Fruit fly (Drosophila melanogaster) whole organism, embryonic: ENCODE measurements around the gene hyd.

Experiments
- ATbp ChIP-seq: fragments of 200-800 bp; sonication (Bioruptor generic); optimal IDR thresholded peaks from 2 replicates; lab custom pipeline; 2017; ENCODE audit warnings: missing biosample characterization, mild to moderate bottlenecking, missing genetic modification characterization, missing genetic modification reagents
- Awh ChIP-seq: fragments of 200-800 bp; sonication (Bioruptor generic); IDR thresholded peaks from 2 replicates; pipeline ENCODE4, ENCODE4 v1.3.6; 2022; ENCODE audit warnings: missing biosample characterization, missing genetic modification characterization
- BtbVII ChIP-seq: fragments of 200-800 bp; sonication (Bioruptor generic); optimal IDR thresholded peaks from 3 replicates; lab custom pipeline; 2017; ENCODE audit warnings: missing biosample characterization, mild to moderate bottlenecking, missing genetic modification characterization
- C15 ChIP-seq: fragments of 200-800 bp; sonication (Bioruptor generic); IDR thresholded peaks from 3 replicates; pipeline ENCODE4 v1.3.6; 2022; ENCODE audit warnings: missing biosample characterization, missing genetic modification characterization
- CG10321 ChIP-seq: fragments of 200-800 bp; sonication (Bioruptor generic); IDR thresholded peaks from 2 replicates; pipeline ENCODE4 v1.3.6; 2022; ENCODE audit warnings: missing biosample characterization, missing genetic modification characterization
- CG10979 ChIP-seq: fragments of 200-800 bp; sonication (Bioruptor generic); optimal IDR thresholded peaks from 2 replicates; lab custom pipeline; 2018; ENCODE audit warnings: missing biosample characterization, mild to moderate bottlenecking, missing genetic modification characterization, moderate library complexity
- CG11247 ChIP-seq: fragments of 200-800 bp; sonication (Bioruptor generic); IDR thresholded peaks from 2 replicates; pipeline ENCODE4 v1.3.6; 2022; ENCODE audit warnings: missing biosample characterization, missing genetic modification characterization
- CG11504 ChIP-seq: fragments of 200-800 bp; sonication (Bioruptor generic); optimal IDR thresholded peaks from 3 replicates; lab custom pipeline; 2019; ENCODE audit warnings: missing biosample characterization, mild to moderate bottlenecking, missing genetic modification characterization, moderate library complexity
- CG12071 ChIP-seq: fragments of 200-800 bp; sonication (Bioruptor generic); optimal IDR thresholded peaks from 3 replicates; lab custom pipeline; 2018; ENCODE audit warnings: missing biosample characterization, mild to moderate bottlenecking, missing genetic modification characterization
- CG12659 ChIP-seq: fragments of 200-800 bp; sonication (Bioruptor generic); optimal IDR thresholded peaks from 3 replicates; lab custom pipeline; 2017; ENCODE audit warnings: mild to moderate bottlenecking, missing biosample characterization, missing genetic modification reagents, missing genetic modification characterization
- CG13424 ChIP-seq: fragments of 200-800 bp; sonication (Bioruptor generic); optimal IDR thresholded peaks from 2 replicates; lab custom pipeline; 2019; ENCODE audit warnings: missing biosample characterization, mild to moderate bottlenecking, missing genetic modification characterization, moderate library complexity
- CG13624 ChIP-seq: fragments of 200-800 bp; sonication (Bioruptor generic); optimal IDR thresholded peaks from 2 replicates; lab custom pipeline; 2016; ENCODE audit warnings: missing biosample characterization, missing genetic modification characterization
- CG14050 ChIP-seq: fragments of 200-800 bp; sonication (Bioruptor generic); IDR thresholded peaks from 3 replicates; pipeline ENCODE4 v1.3.6; 2022; ENCODE audit warnings: missing biosample characterization, missing genetic modification characterization
- CG14965 ChIP-seq: fragments of 200-800 bp; sonication (Bioruptor generic); optimal IDR thresholded peaks from 2 replicates; lab custom pipeline; 2016; ENCODE audit warnings: missing biosample characterization, missing genetic modification characterization, borderline replicate concordance
- CG17328 ChIP-seq: fragments of 200-800 bp; sonication (Bioruptor generic); IDR thresholded peaks from 2 replicates; pipeline ENCODE4 v1.3.6; 2022; ENCODE audit warnings: missing biosample characterization, missing genetic modification characterization
- CG17359 ChIP-seq: fragments of 200-800 bp; sonication (Bioruptor generic); optimal IDR thresholded peaks from 3 replicates; lab custom pipeline; 2018; ENCODE audit warnings: missing biosample characterization, mild to moderate bottlenecking, missing genetic modification characterization, moderate library complexity
- CG17568 ChIP-seq: fragments of 200-800 bp; sonication (Bioruptor generic); optimal IDR thresholded peaks from 2 replicates; lab custom pipeline; 2018; ENCODE audit warnings: missing biosample characterization, mild to moderate bottlenecking, missing genetic modification characterization, moderate library complexity
- CG18599 ChIP-seq: fragments of 200-800 bp; sonication (Bioruptor generic); optimal IDR thresholded peaks from 3 replicates; lab custom pipeline; 2017; ENCODE audit warnings: missing biosample characterization, missing genetic modification characterization, mild to moderate bottlenecking, moderate library complexity, missing genetic modification reagents
- CG2120 ChIP-seq: fragments of 200-800 bp; sonication (Bioruptor generic); optimal IDR thresholded peaks from 3 replicates; lab custom pipeline; 2016; ENCODE audit warnings: missing biosample characterization, missing genetic modification characterization
- CG5245 ChIP-seq: fragments of 200-800 bp; sonication (Bioruptor generic); optimal IDR thresholded peaks from 3 replicates; lab custom pipeline; 2016; ENCODE audit warnings: missing biosample characterization, missing genetic modification characterization
- CG6654 ChIP-seq: fragments of 200-800 bp; sonication (Bioruptor generic); optimal IDR thresholded peaks from 2 replicates; lab custom pipeline; 2017; ENCODE audit warnings: missing biosample characterization, mild to moderate bottlenecking, missing genetic modification characterization
- CG8765 ChIP-seq: fragments of 200-800 bp; sonication (Bioruptor generic); IDR thresholded peaks from 2 replicates; pipeline ENCODE4 v1.3.6; 2022; ENCODE audit warnings: missing biosample characterization, missing genetic modification characterization
- Chrac-16 ChIP-seq: fragments of 200-800 bp; sonication (Bioruptor generic); optimal IDR thresholded peaks from 3 replicates; lab custom pipeline; 2016; ENCODE audit warnings: missing biosample characterization, missing genetic modification characterization
- CoRest ChIP-seq: fragments of 200-800 bp; sonication (Bioruptor generic); optimal IDR thresholded peaks from 3 replicates; lab custom pipeline; 2018; ENCODE audit warnings: missing biosample characterization, mild to moderate bottlenecking, missing genetic modification characterization, moderate library complexity
- CrebB ChIP-seq: fragments of 200-800 bp; sonication (Bioruptor generic); optimal IDR thresholded peaks from 3 replicates; lab custom pipeline; 2018; ENCODE audit warnings: missing biosample characterization, mild to moderate bottlenecking, missing genetic modification characterization
- Doc3 ChIP-seq: fragments of 200-800 bp; sonication (Bioruptor generic); IDR thresholded peaks from 3 replicates; pipeline ENCODE4 v1.3.6; 2022; ENCODE audit warnings: missing biosample characterization, missing genetic modification characterization; ENCODE audit not compliant: partially characterized antibody
- Gsc ChIP-seq: fragments of 200-800 bp; sonication (Bioruptor generic); IDR thresholded peaks from 2 replicates; pipeline ENCODE4 v1.3.6; 2022; ENCODE audit warnings: missing biosample characterization, missing genetic modification characterization
- Hey ChIP-seq: fragments of 200-800 bp; sonication (Bioruptor generic); optimal IDR thresholded peaks from 3 replicates; lab custom pipeline; 2018; ENCODE audit warnings: missing biosample characterization, mild to moderate bottlenecking, missing genetic modification characterization
- Mes4 ChIP-seq: fragments of 200-800 bp; sonication (Bioruptor generic); optimal IDR thresholded peaks from 2 replicates; lab custom pipeline; 2016; ENCODE audit warnings: missing biosample characterization, missing genetic modification characterization
- TFAM ChIP-seq: fragments of 200-800 bp; sonication (Bioruptor generic); optimal IDR thresholded peaks from 2 replicates; lab custom pipeline; 2017; ENCODE audit warnings: missing biosample characterization, missing genetic modification characterization, inconsistent platforms
- ash1 ChIP-seq: fragments of 200-800 bp; sonication (Bioruptor generic); optimal IDR thresholded peaks from 2 replicates; lab custom pipeline; 2018; ENCODE audit warnings: missing biosample characterization, mild to moderate bottlenecking, missing genetic modification characterization
- az2 ChIP-seq: fragments of 200-800 bp; sonication (Bioruptor generic); optimal IDR thresholded peaks from 3 replicates; lab custom pipeline; 2016; ENCODE audit warnings: missing biosample characterization, missing genetic modification characterization
- bigmax ChIP-seq: fragments of 200-800 bp; sonication (Bioruptor generic); optimal IDR thresholded peaks from 2 replicates; lab custom pipeline; 2018; ENCODE audit warnings: missing biosample characterization, mild to moderate bottlenecking, missing genetic modification characterization
- caup ChIP-seq: fragments of 200-800 bp; sonication (Bioruptor generic); optimal IDR thresholded peaks from 3 replicates; lab custom pipeline; 2017; ENCODE audit warnings: missing biosample characterization, mild to moderate bottlenecking, missing genetic modification characterization, moderate library complexity; ENCODE audit not compliant: severe bottlenecking
- chif ChIP-seq, 2 experiments: fragments of 200-800 bp; sonication (Bioruptor generic); optimal IDR thresholded peaks; 3 replicates each; lab custom pipeline; 2016; ENCODE audit warnings: missing biosample characterization in 2 of 2, missing genetic modification characterization in 2 of 2
- ci ChIP-seq: fragments of 200-800 bp; sonication (Bioruptor generic); IDR thresholded peaks from 3 replicates; pipeline ENCODE4 v1.3.6; 2022; ENCODE audit warnings: missing biosample characterization, missing genetic modification characterization
- corto ChIP-seq: fragments of 200-800 bp; sonication (Bioruptor generic); optimal IDR thresholded peaks from 2 replicates; lab custom pipeline; 2016; ENCODE audit warnings: missing biosample characterization, mild to moderate bottlenecking, missing genetic modification characterization, moderate library complexity
- cwo ChIP-seq: fragments of 200-800 bp; sonication (Bioruptor generic); optimal IDR thresholded peaks from 3 replicates; lab custom pipeline; 2017; ENCODE audit warnings: missing biosample characterization, missing genetic modification characterization, mild to moderate bottlenecking, moderate library complexity, missing genetic modification reagents
- dysf ChIP-seq: fragments of 200-800 bp; sonication (Bioruptor generic); IDR thresholded peaks from 3 replicates; pipeline ENCODE4 v1.3.6; 2022; ENCODE audit warnings: missing biosample characterization, missing genetic modification characterization
- en ChIP-seq: fragments of 200-800 bp; sonication (Bioruptor generic); optimal IDR thresholded peaks from 2 replicates; lab custom pipeline; 2016; ENCODE audit warnings: missing biosample characterization, missing genetic modification characterization
- fu2 ChIP-seq: fragments of 200-800 bp; sonication (Bioruptor generic); optimal IDR thresholded peaks from 2 replicates; lab custom pipeline; 2016; ENCODE audit warnings: missing biosample characterization, missing genetic modification characterization
- lov ChIP-seq, 2 experiments: fragments of 200-800 bp in 1 of 2; fragments of >200 bp in 1 of 2; sonication (Bioruptor generic) in 1 of 2; IDR thresholded peaks in 1 of 2; optimal IDR thresholded peaks in 1 of 2; 2 replicates in 1 of 2; 3 replicates in 1 of 2; pipeline versions ENCODE4 v1.3.6 to Lab custom; 2017 to 2022; ENCODE audit warnings: missing biosample characterization in 1 of 2, missing genetic modification characterization in 1 of 2
- nerfin-1 ChIP-seq: fragments of 200-800 bp; sonication (Bioruptor generic); optimal IDR thresholded peaks from 3 replicates; lab custom pipeline; 2019; ENCODE audit warnings: missing biosample characterization, mild to moderate bottlenecking, missing genetic modification characterization, moderate library complexity
- nmo ChIP-seq: fragments of 200-800 bp; sonication (Bioruptor generic); optimal IDR thresholded peaks from 2 replicates; lab custom pipeline; 2018; ENCODE audit warnings: missing biosample characterization, mild to moderate bottlenecking, missing genetic modification characterization, moderate library complexity
- pb ChIP-seq: fragments of 200-800 bp; sonication (Bioruptor generic); optimal IDR thresholded peaks from 3 replicates; lab custom pipeline; 2016; ENCODE audit warnings: missing biosample characterization, missing genetic modification characterization
- peb ChIP-seq: fragments of 200-800 bp; sonication (Bioruptor generic); IDR thresholded peaks from 2 replicates; pipeline ENCODE4 v1.3.6; 2022; ENCODE audit warnings: missing biosample characterization, missing genetic modification characterization
- ranshi ChIP-seq: fragments of 200-800 bp; sonication (Bioruptor generic); IDR thresholded peaks from 2 replicates; pipeline ENCODE4 v1.3.6; 2022; ENCODE audit warnings: missing biosample characterization, missing genetic modification characterization
- sens-2 ChIP-seq: fragments of 200-800 bp; sonication (Bioruptor generic); IDR thresholded peaks from 2 replicates; pipeline ENCODE4 v1.3.6; 2022; ENCODE audit warnings: missing biosample characterization, missing genetic modification characterization
- seq ChIP-seq: fragments of 200-800 bp; sonication (Bioruptor generic); IDR thresholded peaks from 2 replicates; pipeline ENCODE4 v1.3.6; 2022; ENCODE audit warnings: missing biosample characterization, missing genetic modification characterization
- sob ChIP-seq: fragments of 200-800 bp; sonication (Bioruptor generic); IDR thresholded peaks from 2 replicates; pipeline ENCODE4 v1.3.6; 2022; ENCODE audit warnings: missing biosample characterization, missing genetic modification characterization
- z ChIP-seq: fragments of 200-800 bp; sonication (Bioruptor generic); IDR thresholded peaks from 3 replicates; pipeline ENCODE4 v1.3.6; 2022; ENCODE audit warnings: missing biosample characterization, missing genetic modification characterization

hyd gene

dm6 chr3R:9702567-9702966 lies 22.8 kb downstream of the hyd start (continued):
- TF ChIP-seq CG5245 (peak; percentile 84), az2 (GFP tag; lab: Kevin White, UChicago) (peak; percentile 89), Mes4 (GFP tag; lab: Kevin White, UChicago) (peak; percentile 72), ranshi (GFP tag; lab: Robert Waterston, UW) (no peak), sens-2 (GFP tag; lab: Robert Waterston, UW) (no peak), bigmax (peak; percentile 57), cwo (GFP tag; lab: Kevin White, UChicago) (peak; percentile 81), sob (GFP tag; lab: Robert Waterston, UW) (no peak), CG11247 (GFP tag; lab: Robert Waterston, UW) (no peak), CG10979 (tag; lab: Kevin White, UChicago) (peak; percentile 84), ATbp (GFP tag; lab: Kevin White, UChicago) (peak; percentile 89), CG18599 (GFP tag; lab: Kevin White, UChicago) (peak; percentile 92), C15 (GFP tag; lab: Robert Waterston, UW) (no peak), CG8765 (GFP tag; lab: Robert Waterston, UW) (no peak), CG11504 (tag; lab: Kevin White, UChicago) (peak; percentile 93), CG10321 (GFP tag; lab: Robert Waterston, UW) (no peak), lov (optimal IDR thresholded peaks at IDR 0.05; lab: Kevin White, UChicago) (no peak), lov (GFP tag; IDR thresholded peaks at IDR 0.05; lab: Robert Waterston, UW) (no peak), peb (no peak), CG12071 (peak; percentile 93), Doc3 (GFP tag; lab: Robert Waterston, UW) (no peak), fu2 (peak; percentile 69), Awh (no peak), ash1 (peak; percentile 47), Gsc (no peak), CG14965 (GFP tag; lab: Kevin White, UChicago) (no peak), nmo (GFP tag; lab: Kevin White, UChicago) (peak; percentile 90), BtbVII (GFP tag; lab: Kevin White, UChicago) (peak; percentile 92), CG17568 (GFP tag; lab: Kevin White, UChicago) (peak; percentile 93), dysf (GFP tag; lab: Robert Waterston, UW) (no peak), TFAM (GFP tag; lab: Kevin White, UChicago) (peak; percentile 37), en (peak; percentile 70), z (GFP tag; lab: Robert Waterston, UW) (no peak), CG6654 (GFP tag; lab: Kevin White, UChicago) (peak; percentile 82), Hey (tag; lab: Kevin White, UChicago) (peak; percentile 34), CoRest (tag; lab: Kevin White, UChicago) (peak; percentile 90), seq (no peak), CG13424 (tag; lab: Kevin White, UChicago) (peak; percentile 87), CrebB (tag; lab: Kevin White, UChicago) (peak; percentile 89), caup (GFP tag; lab: Kevin White, UChicago) (peak; percentile 87), pb (peak; percentile 58), corto (GFP tag; lab: Kevin White, UChicago) (no peak), CG17359 (tag; lab: Kevin White, UChicago) (peak; percentile 95), CG13624 (GFP tag; lab: Kevin White, UChicago) (peak; percentile 87), CG12659 (peak; percentile 91), CG17328 (GFP tag; lab: Robert Waterston, UW) (no peak), nerfin-1 (peak; percentile 77), CG2120 (GFP tag; lab: Kevin White, UChicago) (peak; percentile 91), Chrac-16 (GFP tag; lab: Kevin White, UChicago) (peak; percentile 83), chif (GFP tag; optimal IDR thresholded peaks at IDR 0.05; lab: Kevin White, UChicago) (peak; percentile 76 to 80), ci (GFP tag; lab: Robert Waterston, UW) (no peak), CG14050 (no peak)
